Worm (Caenorhabditis elegans): ENCODE measurements around the gene F37A4.5.

- no peak for TF ChIP-seq med-1 (GFP tag; optimal IDR thresholded peaks at IDR 0.05; ENCODE audit: insufficient read depth)
- no peak for TF ChIP-seq cog-1 (tag; optimal IDR thresholded peaks at IDR 0.05)
- no peak for TF ChIP-seq T22C8.4 (GFP tag; IDR thresholded peaks at IDR 0.05)
- TF ChIP-seq ztf-29 (GFP tag; IDR thresholded peaks at IDR 0.05) = no peak
- TF ChIP-seq klf-2 (GFP tag; conservative IDR thresholded peaks at IDR 0.05) = 0 out of 2 replicates have a peak, but pooled peaks have one; percentile 41
- TF ChIP-seq tab-1 (GFP tag; IDR thresholded peaks at IDR 0.05) = no peak
Observed at ce11 chrIII:6742597-6742996, 30.9 kb downstream of the F37A4.5 start.

Measured in whole organism, midembryonic.